Fruit fly (Drosophila melanogaster): ENCODE measurements around the gene X11L.

Gene X11L

dm6 chrX:17624983-17625401 is 25.6 kb downstream of the X11L start (continued):
- TF ChIP-seq Fer3 (tag; optimal IDR thresholded peaks at IDR 0.05) (peak; percentile 89), ase (GFP tag; IDR thresholded peaks at IDR 0.05) (peak; percentile 57; the same call in 2 of the 3 replicates), pzg (GFP tag; optimal IDR thresholded peaks at IDR 0.05) (peak; percentile 9), CG31365 (tag; optimal IDR thresholded peaks at IDR 0.05) (peak; percentile 74), CG5180 (GFP tag; optimal IDR thresholded peaks at IDR 0.05) (peak; percentile 84), Asciz (GFP tag; optimal IDR thresholded peaks at IDR 0.05) (peak; percentile 81), CG10147 (GFP tag; optimal IDR thresholded peaks at IDR 0.05) (peak; percentile 87), onecut (GFP tag; IDR thresholded peaks at IDR 0.05) (peak; percentile 75), fu2 (GFP tag; optimal IDR thresholded peaks at IDR 0.05) (peak; percentile 76), ERR (GFP tag; optimal IDR thresholded peaks at IDR 0.05) (peak; percentile 65), CG6272 (GFP tag; IDR thresholded peaks at IDR 0.05) (peak; percentile 53), ranshi (GFP tag; IDR thresholded peaks at IDR 0.05) (peak; percentile 70), Ravus (GFP tag; IDR thresholded peaks at IDR 0.05) (peak; percentile 29; the same call in 1 of the 2 replicates), br (optimal IDR thresholded peaks at IDR 0.05) (no peak), nerfin-1 (tag; optimal IDR thresholded peaks at IDR 0.05) (peak; percentile 86), vvl (GFP tag; IDR thresholded peaks at IDR 0.05) (peak; percentile 89), psq (GFP tag; optimal IDR thresholded peaks at IDR 0.05) (peak; percentile 21), bbx (GFP tag; IDR thresholded peaks at IDR 0.05; ENCODE audit: partially characterized antibody) (no peak), CG10274 (GFP tag; optimal IDR thresholded peaks at IDR 0.05) (peak; percentile 79), Hmx (GFP tag; optimal IDR thresholded peaks at IDR 0.05) (no peak), CG17829 (tag; optimal IDR thresholded peaks at IDR 0.05) (peak; percentile 84), prd (optimal IDR thresholded peaks at IDR 0.05) (no peak), prd (GFP tag; IDR thresholded peaks at IDR 0.05) (peak; percentile 77), NfI (GFP tag; optimal IDR thresholded peaks at IDR 0.05) (peak; percentile 92), corto (GFP tag; optimal IDR thresholded peaks at IDR 0.05) (peak; percentile 67), CG4854 (GFP tag; optimal IDR thresholded peaks at IDR 0.05) (peak; percentile 74), CG1792 (GFP tag; optimal IDR thresholded peaks at IDR 0.05) (peak; percentile 82), wdn (GFP tag; IDR thresholded peaks at IDR 0.05) (peak; percentile 74), Hand (GFP tag; optimal IDR thresholded peaks at IDR 0.05) (peak; percentile 79), CG18262 (tag; optimal IDR thresholded peaks at IDR 0.05) (peak; percentile 84), sna (GFP tag; IDR thresholded peaks at IDR 0.05; ENCODE audit: partially characterized antibody) (no peak), CG4730 (GFP tag; IDR thresholded peaks at IDR 0.05) (peak; percentile 71), otp (GFP tag; IDR thresholded peaks at IDR 0.05) (0 out of 3 replicates have a peak, but pooled peaks have one; percentile 44), CG7786 (GFP tag; optimal IDR thresholded peaks at IDR 0.05) (peak; percentile 81), jigr1 (GFP tag; IDR thresholded peaks at IDR 0.05) (no peak), Ada2b (GFP tag; IDR thresholded peaks at IDR 0.05) (peak; percentile 78), CG8290 (GFP tag; optimal IDR thresholded peaks at IDR 0.05) (peak; percentile 32), CG8290 (tag; optimal IDR thresholded peaks at IDR 0.05) (peak in 1 of 2 experiments; percentile 89), MTF-1 (GFP tag; optimal IDR thresholded peaks at IDR 0.05; ENCODE audit: borderline replicate concordance) (peak; percentile 69), cg (GFP tag; optimal IDR thresholded peaks at IDR 0.05) (peak; percentile 26), Bteb2 (GFP tag; optimal IDR thresholded peaks at IDR 0.05) (peak; percentile 85), Blimp-1 (GFP tag; optimal IDR thresholded peaks at IDR 0.05) (peak; percentile 85), dimm (GFP tag; IDR thresholded peaks at IDR 0.05) (no peak; the same call in 1 of the 2 replicates), CG3163 (GFP tag; optimal IDR thresholded peaks at IDR 0.05) (peak; percentile 10), pho (GFP tag; optimal IDR thresholded peaks at IDR 0.05) (peak; percentile 81), Sox100B (GFP tag; optimal IDR thresholded peaks at IDR 0.05) (peak; percentile 91), en (GFP tag; optimal IDR thresholded peaks at IDR 0.05) (peak; percentile 55), CG13894 (tag; optimal IDR thresholded peaks at IDR 0.05) (peak; percentile 78), HLHmδ (GFP tag; optimal IDR thresholded peaks at IDR 0.05) (no peak), bcd (GFP tag; optimal IDR thresholded peaks at IDR 0.05) (peak; percentile 85), CG33557 (GFP tag; optimal IDR thresholded peaks at IDR 0.05) (peak; percentile 0)

Data from whole organism, embryonic.